Fruit fly (Drosophila melanogaster): ENCODE results near the gene Mer.

- TF ChIP-seq lola (GFP tag; optimal IDR thresholded peaks at IDR 0.05) (no peak), CrebA (GFP tag; optimal IDR thresholded peaks at IDR 0.05; ENCODE audit: borderline replicate concordance) (no peak), GATAd (GFP tag; optimal IDR thresholded peaks at IDR 0.05) (no peak), dsf (GFP tag; optimal IDR thresholded peaks at IDR 0.05; ENCODE audit: borderline replicate concordance) (no peak), Vsx2 (GFP tag; optimal IDR thresholded peaks at IDR 0.05; ENCODE audit: partially characterized antibody) (no peak), dl (GFP tag; optimal IDR thresholded peaks at IDR 0.05; ENCODE audit: insufficient read depth in 1 of 2, partially characterized antibody in 2 of 2) (no peak), psq (GFP tag; optimal IDR thresholded peaks at IDR 0.05) (no peak)
These were observed 14.1 kb downstream of the Mer start for dm6 chrX:19679207-19679606.
